Worm (Caenorhabditis elegans) whole organism, mixed stage, embryonic: ENCODE data around the gene cal-5.

Experiments
- M03D4.4 ChIP-seq: sonication (generic microtip); optimal IDR thresholded peaks from 2 replicates; lab custom pipeline; 2017; ENCODE audit warnings: mild to moderate bottlenecking, missing genetic modification characterization, missing compliant biosample characterization
- blmp-1 ChIP-seq: fragments of 150-350 bp; optimal IDR thresholded peaks from 2 replicates; lab custom pipeline; 2014; ENCODE audit warnings: missing biosample characterization, missing genetic modification characterization
- ceh-39 ChIP-seq: fragments of 150-350 bp; optimal IDR thresholded peaks from 2 replicates; lab custom pipeline; 2014; ENCODE audit warnings: missing biosample characterization, missing genetic modification characterization
- ceh-43 ChIP-seq: fragments of 200-800 bp; sonication (Bioruptor generic); optimal IDR thresholded peaks from 2 replicates; lab custom pipeline; 2018; ENCODE audit warnings: mild to moderate bottlenecking, missing genetic modification characterization, moderate library complexity, missing compliant biosample characterization
- ceh-83 ChIP-seq: fragments of 200-800 bp; sonication (Bioruptor generic); optimal IDR thresholded peaks from 2 replicates; lab custom pipeline; 2018; ENCODE audit warnings: mild to moderate bottlenecking, missing genetic modification characterization, missing compliant biosample characterization
- ces-1 ChIP-seq: fragments of 150-350 bp; optimal IDR thresholded peaks from 2 replicates; lab custom pipeline; 2014; ENCODE audit warnings: missing biosample characterization, missing genetic modification reagents, missing genetic modification characterization
- cnd-1 ChIP-seq: fragments of 200-800 bp; sonication (Bioruptor generic); optimal IDR thresholded peaks from 2 replicates; lab custom pipeline; 2018; ENCODE audit warnings: mild to moderate bottlenecking, missing genetic modification characterization, missing compliant biosample characterization
- drap-1 ChIP-seq: fragments of 200-800 bp; sonication (Bioruptor generic); optimal IDR thresholded peaks from 3 replicates; lab custom pipeline; 2018; ENCODE audit warnings: mild to moderate bottlenecking, missing genetic modification characterization, missing compliant biosample characterization
- elt-1 ChIP-seq: sonication (generic microtip); optimal IDR thresholded peaks from 2 replicates; lab custom pipeline; 2017; ENCODE audit warnings: missing genetic modification characterization, mild to moderate bottlenecking, missing compliant biosample characterization, antibody characterized with exemption, moderate library complexity, borderline replicate concordance; ENCODE audit not compliant: insufficient read depth
- elt-3 ChIP-seq: fragments of 150-350 bp; optimal IDR thresholded peaks from 2 replicates; lab custom pipeline; 2014; ENCODE audit warnings: missing biosample characterization, missing genetic modification characterization
- flh-1 ChIP-seq: fragments of 200-800 bp; sonication (Bioruptor generic); optimal IDR thresholded peaks from 2 replicates; lab custom pipeline; 2018; ENCODE audit warnings: mild to moderate bottlenecking, missing genetic modification characterization, moderate library complexity, missing compliant biosample characterization
- ham-2 ChIP-seq: fragments of 200-800 bp; sonication (Bioruptor generic); optimal IDR thresholded peaks from 2 replicates; lab custom pipeline; 2018; ENCODE audit warnings: mild to moderate bottlenecking, missing genetic modification characterization, missing compliant biosample characterization
- hlh-1 ChIP-seq: fragments of 150-350 bp; optimal IDR thresholded peaks from 2 replicates; lab custom pipeline; 2014; ENCODE audit warnings: missing biosample characterization, missing genetic modification reagents, missing genetic modification characterization
- lin-13 ChIP-seq: fragments of 150-350 bp; optimal IDR thresholded peaks from 2 replicates; lab custom pipeline; 2014; ENCODE audit warnings: missing biosample characterization, missing genetic modification characterization
- lin-32 ChIP-seq: fragments of 200-800 bp; sonication (Bioruptor generic); optimal IDR thresholded peaks from 2 replicates; lab custom pipeline; 2018; ENCODE audit warnings: mild to moderate bottlenecking, missing genetic modification characterization, missing compliant biosample characterization
- lsy-2 ChIP-seq: fragments of 150-350 bp; optimal IDR thresholded peaks from 2 replicates; lab custom pipeline; 2014; ENCODE audit warnings: missing biosample characterization, missing genetic modification characterization
- mab-5 ChIP-seq: fragments of 150-350 bp; optimal IDR thresholded peaks from 2 replicates; lab custom pipeline; 2014; ENCODE audit warnings: missing biosample characterization, missing genetic modification characterization
- mep-1 ChIP-seq: fragments of 150-350 bp; optimal IDR thresholded peaks from 2 replicates; lab custom pipeline; 2017; ENCODE audit warnings: missing biosample characterization, missing genetic modification reagents, missing genetic modification characterization, inconsistent platforms
- mls-2 ChIP-seq: sonication (generic microtip); optimal IDR thresholded peaks from 2 replicates; lab custom pipeline; 2016; ENCODE audit warnings: mild to moderate bottlenecking, missing genetic modification characterization, moderate library complexity, missing compliant biosample characterization
- nhr-12 ChIP-seq: fragments of 150-350 bp; optimal IDR thresholded peaks from 2 replicates; lab custom pipeline; 2014; ENCODE audit warnings: missing biosample characterization, missing genetic modification characterization
- nhr-2 ChIP-seq: fragments of 150-350 bp; optimal IDR thresholded peaks from 2 replicates; lab custom pipeline; 2014; ENCODE audit warnings: missing biosample characterization, missing genetic modification characterization
- nhr-237 ChIP-seq: fragments of 150-350 bp; optimal IDR thresholded peaks from 2 replicates; lab custom pipeline; 2014; ENCODE audit warnings: missing biosample characterization, missing genetic modification characterization
- nhr-76 ChIP-seq: sonication (generic microtip); optimal IDR thresholded peaks from 2 replicates; lab custom pipeline; 2017; ENCODE audit warnings: missing biosample characterization, missing genetic modification characterization
- pha-4 ChIP-seq: fragments of 150-350 bp; optimal IDR thresholded peaks from 2 replicates; lab custom pipeline; 2018; ENCODE audit warnings: missing biosample characterization, missing genetic modification reagents, missing genetic modification characterization
- sem-2 ChIP-seq: fragments of 200-800 bp; sonication (Bioruptor generic); optimal IDR thresholded peaks from 2 replicates; lab custom pipeline; 2018; ENCODE audit warnings: mild to moderate bottlenecking, missing genetic modification characterization, missing compliant biosample characterization
- snpc-4 ChIP-seq: fragments of 150-350 bp; optimal IDR thresholded peaks from 2 replicates; lab custom pipeline; 2014; ENCODE audit warnings: missing biosample characterization, missing genetic modification characterization
- sptf-1 ChIP-seq: sonication (generic microtip); optimal IDR thresholded peaks from 2 replicates; lab custom pipeline; 2017; ENCODE audit warnings: mild to moderate bottlenecking, missing genetic modification characterization, moderate library complexity, missing compliant biosample characterization
- tbx-8 ChIP-seq: fragments of 200-800 bp; sonication (Bioruptor generic); optimal IDR thresholded peaks from 2 replicates; lab custom pipeline; 2018; ENCODE audit warnings: mild to moderate bottlenecking, missing genetic modification characterization, moderate library complexity, missing compliant biosample characterization
- unc-120 ChIP-seq: sonication (generic microtip); optimal IDR thresholded peaks from 2 replicates; lab custom pipeline; 2017; ENCODE audit warnings: missing genetic modification characterization, missing compliant biosample characterization; ENCODE audit not compliant: poor library complexity, severe bottlenecking
- unc-39 ChIP-seq: fragments of 150-350 bp; optimal IDR thresholded peaks from 2 replicates; lab custom pipeline; 2014; ENCODE audit warnings: missing biosample characterization, missing genetic modification characterization
- unc-62 ChIP-seq: fragments of 150-350 bp; optimal IDR thresholded peaks from 2 replicates; lab custom pipeline; 2014; ENCODE audit warnings: missing biosample characterization, missing genetic modification reagents, missing genetic modification characterization
- zip-8 ChIP-seq: fragments of 150-350 bp; optimal IDR thresholded peaks from 2 replicates; lab custom pipeline; 2014; ENCODE audit warnings: missing biosample characterization, missing genetic modification characterization

cal-5 gene

ce11 chrX:5063750-5064652 lies 13.8 kb downstream of the cal-5 start, which contains the start of gene C24H10.2:
Gene C24H10.2, plus strand, starts transcription at chrX:5064602.
- TF ChIP-seq flh-1 (GFP tag; lab: Kevin White, UChicago) (no peak), unc-62 (GFP tag; lab: Kevin White, UChicago) (no peak), tbx-8 (GFP tag; lab: Kevin White, UChicago) (no peak), unc-120 (tag; lab: Kevin White, UChicago) (peak; percentile 45), elt-3 (tag; lab: Kevin White, UChicago) (no peak), sem-2 (GFP tag; lab: Kevin White, UChicago) (no peak), nhr-12 (tag; lab: Kevin White, UChicago) (no peak), unc-39 (no peak), elt-1 (no peak), hlh-1 (tag; lab: Kevin White, UChicago) (no peak), nhr-237 (tag; lab: Kevin White, UChicago) (no peak), drap-1 (GFP tag; lab: Kevin White, UChicago) (peak; percentile 22), ceh-83 (GFP tag; lab: Kevin White, UChicago) (no peak), snpc-4 (tag; lab: Kevin White, UChicago) (no peak), ham-2 (GFP tag; lab: Kevin White, UChicago) (no peak), M03D4.4 (tag; lab: Kevin White, UChicago) (no peak), mls-2 (peak; percentile 27), ceh-43 (GFP tag; lab: Kevin White, UChicago) (no peak), sptf-1 (tag; lab: Kevin White, UChicago) (peak; percentile 9), nhr-76 (tag; lab: Kevin White, UChicago) (no peak), ceh-39 (no peak), blmp-1 (tag; lab: Kevin White, UChicago) (no peak), cnd-1 (tag; lab: Kevin White, UChicago) (peak; percentile 48), lin-13 (tag; lab: Kevin White, UChicago) (peak; percentile 3), lin-32 (GFP tag; lab: Kevin White, UChicago) (no peak), mep-1 (tag; lab: Kevin White, UChicago) (no peak), nhr-2 (tag; lab: Kevin White, UChicago) (no peak), pha-4 (tag; lab: Kevin White, UChicago) (peak; percentile 48)

ce11 chrX:5061763-5062162 lies 16.0 kb downstream of the cal-5 start:
- TF ChIP-seq elt-1 (peak; percentile 75), ham-2 (GFP tag; lab: Kevin White, UChicago) (no peak)
- TF ChIP-seq, all 35 proteins: peak for 1

ce11 chrX:5060756-5061155 lies 17.0 kb downstream of the cal-5 start, which contains the start of gene C24H10.3:
Gene C24H10.3, plus strand, starts transcription at chrX:5061056.
- TF ChIP-seq elt-3 (tag; lab: Kevin White, UChicago) (no peak), ceh-43 (GFP tag; lab: Kevin White, UChicago) (no peak), drap-1 (GFP tag; lab: Kevin White, UChicago) (no peak), hlh-1 (tag; lab: Kevin White, UChicago) (no peak), unc-39 (no peak), lin-13 (tag; lab: Kevin White, UChicago) (no peak), snpc-4 (tag; lab: Kevin White, UChicago) (no peak), nhr-237 (tag; lab: Kevin White, UChicago) (no peak), zip-8 (tag; lab: Kevin White, UChicago) (no peak), ces-1 (GFP tag; lab: Kevin White, UChicago) (no peak), blmp-1 (tag; lab: Kevin White, UChicago) (no peak), mab-5 (tag; lab: Kevin White, UChicago) (no peak), nhr-2 (tag; lab: Kevin White, UChicago) (no peak), nhr-12 (tag; lab: Kevin White, UChicago) (no peak), mep-1 (tag; lab: Kevin White, UChicago) (no peak)

ce11 chrX:5059163-5059562 lies 18.6 kb downstream of the cal-5 start, which contains the start of gene C24H10.4:
Gene C24H10.4, minus strand, starts transcription at chrX:5059263.
- TF ChIP-seq lsy-2 (tag; lab: Kevin White, UChicago) (no peak), ceh-39 (no peak), unc-62 (GFP tag; lab: Kevin White, UChicago) (no peak), flh-1 (GFP tag; lab: Kevin White, UChicago) (no peak), ceh-83 (GFP tag; lab: Kevin White, UChicago) (no peak), elt-3 (tag; lab: Kevin White, UChicago) (no peak), M03D4.4 (tag; lab: Kevin White, UChicago) (no peak)
